Fruit fly (Drosophila melanogaster): ENCODE data around the gene TTLL1A.

- TF ChIP-seq Eip75B (GFP tag; optimal IDR thresholded peaks at IDR 0.05) (no peak), CG9139 (GFP tag; optimal IDR thresholded peaks at IDR 0.05) (no peak), OdsH (GFP tag; optimal IDR thresholded peaks at IDR 0.05) (peak; percentile 62), dsx (GFP tag; optimal IDR thresholded peaks at IDR 0.05; ENCODE audit: poor library complexity, severe bottlenecking) (no peak), Sox102F (GFP tag; optimal IDR thresholded peaks at IDR 0.05) (peak; percentile 20), eg (GFP tag; IDR thresholded peaks at IDR 0.05) (peak; percentile 77), topi (GFP tag; optimal IDR thresholded peaks at IDR 0.05) (peak; percentile 41)
Observed at dm6 chrX:17187495-17187894, 14.9 kb downstream of the TTLL1A start.

Measured in whole organism, prepupa.